Worm (Caenorhabditis elegans): ENCODE measurements around the gene srx-115.

srx-115 gene

ce11 chrV:8769154-8769553, 2.5 kb upstream of the srx-115 start:
- TF ChIP-seq ceh-9 (tag; optimal IDR thresholded peaks at IDR 0.05): no peak
- peak; percentile 34 for TF ChIP-seq pha-4 (tag; optimal IDR thresholded peaks at IDR 0.05)
- peak; percentile 98 for TF ChIP-seq elt-2 (tag; optimal IDR thresholded peaks at IDR 0.05)
- TF ChIP-seq tbx-2 (tag; optimal IDR thresholded peaks at IDR 0.05): no peak
- peak; percentile 84 for TF ChIP-seq pqm-1 (tag; optimal IDR thresholded peaks at IDR 0.05)
- no peak for TF ChIP-seq egl-27 (tag; optimal IDR thresholded peaks at IDR 0.05)
- TF ChIP-seq lsy-12 (tag; optimal IDR thresholded peaks at IDR 0.05): no peak
- peak; percentile 85 for TF ChIP-seq jun-1 (tag; optimal IDR thresholded peaks at IDR 0.05)

DNA sequence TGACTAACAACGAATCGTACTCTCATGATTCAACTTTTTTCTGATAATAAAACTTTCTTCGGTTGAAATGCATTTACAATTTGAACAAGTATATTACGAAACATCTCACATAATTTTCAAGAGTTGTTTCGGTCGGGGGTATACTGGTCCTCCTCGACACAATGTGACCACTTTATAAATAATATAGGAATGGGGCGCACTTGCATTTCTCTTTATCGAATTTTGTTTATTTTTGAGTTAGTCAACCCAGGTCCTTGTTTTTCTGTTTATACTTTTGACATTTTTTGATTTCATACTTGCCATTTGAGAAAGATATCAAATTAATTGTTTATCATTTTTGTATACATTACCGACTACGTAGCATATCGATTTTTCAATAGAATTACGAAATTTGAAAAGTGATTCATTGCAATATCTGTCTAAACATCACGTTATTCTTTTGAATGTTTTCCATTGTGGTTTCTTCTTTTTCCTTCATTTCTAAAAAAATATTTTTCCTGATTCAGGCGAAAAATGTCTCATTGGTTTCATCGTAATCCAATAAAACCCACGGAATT, 2.2 kb downstream of the srx-115 start, which contains the start of gene B0507.2:
TSS of gene B0507.2 (plus strand) at position 507 of the 557 bp plus-strand sequence.
- TF ChIP-seq elt-2 (tag; optimal IDR thresholded peaks at IDR 0.05): peak; percentile 37
- TF ChIP-seq ceh-28 (tag; optimal IDR thresholded peaks at IDR 0.05): peak; percentile 29
- TF ChIP-seq ztf-11 (tag; optimal IDR thresholded peaks at IDR 0.05): no peak
- no peak for TF ChIP-seq zag-1 (tag; optimal IDR thresholded peaks at IDR 0.05)
- TF ChIP-seq pqm-1 (tag; optimal IDR thresholded peaks at IDR 0.05): peak; percentile 28
- no peak for TF ChIP-seq nhr-12 (tag; optimal IDR thresholded peaks at IDR 0.05)
- TF ChIP-seq snpc-4 (tag; optimal IDR thresholded peaks at IDR 0.05): peak; percentile 41
- peak; percentile 74 for TF ChIP-seq pha-4 (tag; optimal IDR thresholded peaks at IDR 0.05)
- peak; percentile 40 for TF ChIP-seq lin-15B (tag; optimal IDR thresholded peaks at IDR 0.05)
- no peak for TF ChIP-seq lin-39 (tag; optimal IDR thresholded peaks at IDR 0.05)
- TF ChIP-seq R02D3.7 (tag; optimal IDR thresholded peaks at IDR 0.05): no peak

DNA sequence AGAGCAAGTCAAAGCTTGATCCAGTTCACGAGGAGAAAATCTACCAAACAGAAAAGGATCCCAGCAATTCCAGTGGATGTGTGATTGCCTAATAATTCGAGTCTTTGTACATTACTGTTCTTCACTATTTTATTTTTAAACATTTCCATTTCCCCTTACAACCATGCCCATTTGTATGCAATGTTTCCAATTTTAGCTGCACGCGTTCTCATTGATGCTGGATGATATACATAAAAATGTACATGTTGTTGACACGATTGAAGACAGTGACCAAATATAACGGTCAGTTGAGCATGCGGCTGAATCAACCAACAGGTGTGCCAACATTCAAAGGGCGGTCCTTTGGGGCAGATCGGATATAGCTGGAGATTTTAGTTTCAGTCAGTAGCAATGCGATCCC, 4.6 kb downstream of the srx-115 start, which contains the start of gene B0507.1:
TSS of gene B0507.1 (plus strand) at position 301 of the 400 bp plus-strand sequence.
- TF ChIP-seq elt-3 (tag; optimal IDR thresholded peaks at IDR 0.05): no peak

ce11 chrV:8781164-8781563, 9.5 kb downstream of the srx-115 start:
- TF ChIP-seq pha-4 (tag; optimal IDR thresholded peaks at IDR 0.05) (peak; percentile 4), elt-2 (tag; optimal IDR thresholded peaks at IDR 0.05) (peak; percentile 70), nhr-28 (tag; optimal IDR thresholded peaks at IDR 0.05) (no peak), pqm-1 (tag; optimal IDR thresholded peaks at IDR 0.05) (peak; percentile 8), daf-12 (tag; optimal IDR thresholded peaks at IDR 0.05) (no peak)

- TF ChIP-seq egl-5 (tag; optimal IDR thresholded peaks at IDR 0.05): no peak
- no peak for TF ChIP-seq pqm-1 (tag; optimal IDR thresholded peaks at IDR 0.05)
- peak; percentile 6 for TF ChIP-seq pha-4 (tag; optimal IDR thresholded peaks at IDR 0.05)
- no peak for TF ChIP-seq skn-1 (tag; optimal IDR thresholded peaks at IDR 0.05)
- no peak for TF ChIP-seq ztf-11 (tag; optimal IDR thresholded peaks at IDR 0.05)
- no peak for TF ChIP-seq egl-27 (tag; optimal IDR thresholded peaks at IDR 0.05)
- TF ChIP-seq tbx-2 (tag; optimal IDR thresholded peaks at IDR 0.05): no peak
These were observed 10.4 kb downstream of the srx-115 start for ce11 chrV:8782112-8782511.

DNA sequence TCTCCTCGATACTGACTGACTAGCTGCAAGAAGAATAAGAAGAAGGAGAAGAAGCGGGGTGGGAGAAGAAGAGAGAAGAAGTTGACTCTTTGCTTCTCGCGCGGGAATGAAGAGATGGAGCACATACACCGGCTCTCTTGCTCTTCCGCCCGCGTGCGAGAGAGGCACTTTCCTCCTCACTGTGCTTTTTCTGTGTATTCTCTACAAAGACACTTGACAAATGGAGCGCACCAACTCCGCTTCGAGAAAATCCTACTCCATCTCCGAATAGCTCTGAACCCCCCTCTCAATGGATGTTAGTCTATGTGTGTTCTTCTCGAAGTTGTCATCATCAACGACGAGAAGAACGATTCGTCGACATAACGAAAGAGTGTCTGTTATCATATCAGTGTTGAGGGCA, 12.8 kb downstream of the srx-115 start:
- no peak for TF ChIP-seq lsy-12 (tag; optimal IDR thresholded peaks at IDR 0.05)
- TF ChIP-seq nhr-23 (tag; optimal IDR thresholded peaks at IDR 0.05): no peak
- no peak for TF ChIP-seq tbx-2 (tag; optimal IDR thresholded peaks at IDR 0.05)
- TF ChIP-seq pha-4 (tag; optimal IDR thresholded peaks at IDR 0.05): peak; percentile 46
- TF ChIP-seq elt-2 (tag; optimal IDR thresholded peaks at IDR 0.05): peak; percentile 34

- TF ChIP-seq nhr-67 (tag; optimal IDR thresholded peaks at IDR 0.05): no peak
- no peak for TF ChIP-seq snpc-4 (tag; optimal IDR thresholded peaks at IDR 0.05)
- peak; percentile 34 for TF ChIP-seq lin-39 (tag; optimal IDR thresholded peaks at IDR 0.05)
- no peak for TF ChIP-seq sea-2 (GFP tag; optimal IDR thresholded peaks at IDR 0.05)
- TF ChIP-seq elt-2 (tag; optimal IDR thresholded peaks at IDR 0.05): peak; percentile 52
- TF ChIP-seq nhr-12 (tag; optimal IDR thresholded peaks at IDR 0.05): no peak
- peak; percentile 12 for TF ChIP-seq nfya-1 (tag; optimal IDR thresholded peaks at IDR 0.05; ENCODE audit: insufficient read depth)
- no peak for TF ChIP-seq pqm-1 (tag; optimal IDR thresholded peaks at IDR 0.05)
- TF ChIP-seq nhr-25 (tag; optimal IDR thresholded peaks at IDR 0.05): no peak
- no peak for TF ChIP-seq egl-5 (tag; optimal IDR thresholded peaks at IDR 0.05)
- no peak for TF ChIP-seq unc-62 (GFP tag; optimal IDR thresholded peaks at IDR 0.05)
- peak; percentile 31 for TF ChIP-seq pha-4 (tag; optimal IDR thresholded peaks at IDR 0.05)
- TF ChIP-seq nhr-28 (tag; optimal IDR thresholded peaks at IDR 0.05): no peak
- no peak for TF ChIP-seq egl-27 (tag; optimal IDR thresholded peaks at IDR 0.05)
- TF ChIP-seq tbx-2 (tag; optimal IDR thresholded peaks at IDR 0.05): no peak
- TF ChIP-seq zag-1 (tag; optimal IDR thresholded peaks at IDR 0.05): no peak
- peak; percentile 51 for TF ChIP-seq hmg-11 (tag; optimal IDR thresholded peaks at IDR 0.05)
- TF ChIP-seq lin-15B (tag; optimal IDR thresholded peaks at IDR 0.05): peak; percentile 10
- no peak for TF ChIP-seq aly-2 (tag; optimal IDR thresholded peaks at IDR 0.05)
These were observed 13.8 kb downstream of the srx-115 start for ce11 chrV:8785526-8785925.

All from whole organism, L3 larva.